Worm (Caenorhabditis elegans): ENCODE measurements around the gene mcat-1.

Gene mcat-1

ce11 chrII:111267-111666, 19.9 kb upstream of the mcat-1 start, which contains the start of gene C50D2.1:
TSS of gene C50D2.1 (plus strand) at chrII:111567.
- no peak for TF ChIP-seq tbx-8 (GFP tag; optimal IDR thresholded peaks at IDR 0.05)
- no peak for TF ChIP-seq nhr-12 (tag; optimal IDR thresholded peaks at IDR 0.05)
- no peak for TF ChIP-seq ceh-83 (GFP tag; optimal IDR thresholded peaks at IDR 0.05)
- no peak for TF ChIP-seq bed-3 (GFP tag; optimal IDR thresholded peaks at IDR 0.05)
- TF ChIP-seq ceh-39 (tag; optimal IDR thresholded peaks at IDR 0.05), result no peak
- TF ChIP-seq flh-1 (GFP tag; optimal IDR thresholded peaks at IDR 0.05), result no peak
- TF ChIP-seq cnd-1 (tag; optimal IDR thresholded peaks at IDR 0.05), result no peak

ce11 chrII:108865-109264, 17.5 kb upstream of the mcat-1 start, which contains the start of gene C50D2.2:
TSS of gene C50D2.2 (plus strand) at chrII:109165.
- TF ChIP-seq unc-120 (tag; optimal IDR thresholded peaks at IDR 0.05; ENCODE audit: poor library complexity, severe bottlenecking) (no peak), hlh-1 (tag; optimal IDR thresholded peaks at IDR 0.05) (no peak), tbx-8 (GFP tag; optimal IDR thresholded peaks at IDR 0.05) (no peak), lsy-2 (tag; optimal IDR thresholded peaks at IDR 0.05) (no peak), blmp-1 (tag; optimal IDR thresholded peaks at IDR 0.05) (no peak), flh-1 (GFP tag; optimal IDR thresholded peaks at IDR 0.05) (no peak), elt-1 (tag; optimal IDR thresholded peaks at IDR 0.05; ENCODE audit: borderline replicate concordance, insufficient read depth) (no peak), lin-32 (GFP tag; optimal IDR thresholded peaks at IDR 0.05) (no peak), unc-62 (GFP tag; optimal IDR thresholded peaks at IDR 0.05) (no peak), nhr-76 (tag; optimal IDR thresholded peaks at IDR 0.05) (no peak), sem-2 (GFP tag; optimal IDR thresholded peaks at IDR 0.05) (no peak)

- TF ChIP-seq elt-3 (tag; optimal IDR thresholded peaks at IDR 0.05), result no peak
- TF ChIP-seq nhr-12 (tag; optimal IDR thresholded peaks at IDR 0.05), result no peak
- peak; percentile 4 for TF ChIP-seq mls-2 (tag; optimal IDR thresholded peaks at IDR 0.05)
- TF ChIP-seq ces-1 (GFP tag; optimal IDR thresholded peaks at IDR 0.05), result peak; percentile 67
Observed at ce11 chrII:107703-108102, 16.4 kb upstream of the mcat-1 start.

ce11 chrII:105889-106288, 14.6 kb upstream of the mcat-1 start, which contains the start of gene txt-1:
TSS of gene txt-1 (plus strand) at chrII:106189.
- TF ChIP-seq ces-1 (GFP tag; optimal IDR thresholded peaks at IDR 0.05), result no peak
- no peak for TF ChIP-seq nhr-76 (tag; optimal IDR thresholded peaks at IDR 0.05)
- TF ChIP-seq ham-2 (GFP tag; optimal IDR thresholded peaks at IDR 0.05), result no peak
- TF ChIP-seq lsy-2 (tag; optimal IDR thresholded peaks at IDR 0.05), result no peak
- TF ChIP-seq flh-1 (GFP tag; optimal IDR thresholded peaks at IDR 0.05), result no peak
- TF ChIP-seq elt-1 (tag; optimal IDR thresholded peaks at IDR 0.05; ENCODE audit: borderline replicate concordance, insufficient read depth), result no peak
- no peak for TF ChIP-seq snpc-4 (tag; optimal IDR thresholded peaks at IDR 0.05)
- TF ChIP-seq lin-13 (tag; optimal IDR thresholded peaks at IDR 0.05), result no peak
- no peak for TF ChIP-seq cnd-1 (tag; optimal IDR thresholded peaks at IDR 0.05)
- no peak for TF ChIP-seq drap-1 (GFP tag; optimal IDR thresholded peaks at IDR 0.05)
- no peak for TF ChIP-seq mls-2 (tag; optimal IDR thresholded peaks at IDR 0.05)
- TF ChIP-seq mab-5 (tag; optimal IDR thresholded peaks at IDR 0.05), result no peak
- TF ChIP-seq pha-4 (tag; optimal IDR thresholded peaks at IDR 0.05), result no peak
- TF ChIP-seq tbx-8 (GFP tag; optimal IDR thresholded peaks at IDR 0.05), result no peak
- TF ChIP-seq ceh-83 (GFP tag; optimal IDR thresholded peaks at IDR 0.05), result no peak
- no peak for TF ChIP-seq sem-2 (GFP tag; optimal IDR thresholded peaks at IDR 0.05)
- TF ChIP-seq blmp-1 (tag; optimal IDR thresholded peaks at IDR 0.05), result no peak
- TF ChIP-seq ztf-11 (tag; optimal IDR thresholded peaks at IDR 0.05), result no peak

- TF ChIP-seq nhr-237 (tag; optimal IDR thresholded peaks at IDR 0.05), result no peak
- no peak for TF ChIP-seq hlh-1 (tag; optimal IDR thresholded peaks at IDR 0.05)
- TF ChIP-seq sem-2 (GFP tag; optimal IDR thresholded peaks at IDR 0.05), result no peak
Observed at ce11 chrII:105327-105882, 14.1 kb upstream of the mcat-1 start.

- TF ChIP-seq lin-32 (GFP tag; optimal IDR thresholded peaks at IDR 0.05), result no peak
- TF ChIP-seq mep-1 (tag; optimal IDR thresholded peaks at IDR 0.05), result no peak
- no peak for TF ChIP-seq mab-5 (tag; optimal IDR thresholded peaks at IDR 0.05)
- TF ChIP-seq blmp-1 (tag; optimal IDR thresholded peaks at IDR 0.05), result no peak
- TF ChIP-seq nhr-237 (tag; optimal IDR thresholded peaks at IDR 0.05), result no peak
- no peak for TF ChIP-seq drap-1 (GFP tag; optimal IDR thresholded peaks at IDR 0.05)
- no peak for TF ChIP-seq ham-2 (GFP tag; optimal IDR thresholded peaks at IDR 0.05)
- no peak for TF ChIP-seq unc-62 (GFP tag; optimal IDR thresholded peaks at IDR 0.05)
- TF ChIP-seq nhr-12 (tag; optimal IDR thresholded peaks at IDR 0.05), result no peak
- no peak for TF ChIP-seq sptf-1 (tag; optimal IDR thresholded peaks at IDR 0.05)
Observed at ce11 chrII:104234-104633, 12.9 kb upstream of the mcat-1 start, which contains the start of gene col-68. TSS of gene col-68 (plus strand) at chrII:104534.
